Worm (Caenorhabditis elegans) whole organism, L4 larva: ENCODE measurements around the gene R03G8.3.

Experiments used
- D1046.2 ChIP-seq: fragments of 200-800 bp; sonication (Bioruptor generic); IDR thresholded peaks from 2 replicates; pipeline ENCODE4 v1.3.6; 2022; ENCODE audit warnings: missing genetic modification characterization, missing compliant biosample characterization
- F26F4.8 ChIP-seq: fragments of 200-800 bp; sonication (Bioruptor generic); conservative IDR thresholded peaks from 2 replicates; pipeline ENCODE4 v1.3.6; 2022; ENCODE audit warnings: missing genetic modification characterization, missing compliant biosample characterization
- T20F7.1 ChIP-seq: fragments of 200-800 bp; sonication (Bioruptor generic); optimal IDR thresholded peaks from 2 replicates; lab custom pipeline; 2018; ENCODE audit warnings: mild to moderate bottlenecking, missing genetic modification characterization, missing compliant biosample characterization
- Y48G9A.11 ChIP-seq: fragments of 200-800 bp; sonication (Bioruptor generic); IDR thresholded peaks from 2 replicates; pipeline ENCODE4 v1.3.6; 2022; ENCODE audit warnings: missing genetic modification reagents, missing genetic modification characterization, missing compliant biosample characterization
- Y75B8A.6 ChIP-seq: fragments of 200-800 bp; sonication (Bioruptor generic); IDR thresholded peaks from 2 replicates; pipeline ENCODE4 v1.3.6; 2022; ENCODE audit warnings: missing genetic modification reagents, missing genetic modification characterization, missing compliant biosample characterization
- ZK337.2 ChIP-seq: fragments of 200-800 bp; sonication (Bioruptor generic); IDR thresholded peaks from 2 replicates; pipeline ENCODE4 v1.3.6; 2022; ENCODE audit warnings: missing genetic modification reagents, missing genetic modification characterization, missing compliant biosample characterization
- ama-1 ChIP-seq: fragments of 150-350 bp; optimal IDR thresholded peaks from 2 replicates; lab custom pipeline; 2014; ENCODE audit warnings: inconsistent platforms, mixed read lengths
- ceh-44 ChIP-seq: fragments of 200-800 bp; sonication (Bioruptor generic); IDR thresholded peaks from 2 replicates; pipeline ENCODE4 v1.3.6; 2022; ENCODE audit warnings: missing genetic modification reagents, missing genetic modification characterization, missing compliant biosample characterization
- ceh-62 ChIP-seq: sonication (generic microtip); optimal IDR thresholded peaks from 2 replicates; lab custom pipeline; 2017; ENCODE audit warnings: missing biosample characterization, missing genetic modification characterization
- ceh-82 ChIP-seq: sonication (generic microtip); optimal IDR thresholded peaks from 2 replicates; lab custom pipeline; 2017; ENCODE audit warnings: missing biosample characterization, missing genetic modification characterization
- ces-1 ChIP-seq: fragments of 150-350 bp; sonication (generic microtip); optimal IDR thresholded peaks from 4 replicates; lab custom pipeline; 2014; ENCODE audit warnings: missing biosample characterization, missing genetic modification reagents, missing genetic modification characterization
- dmd-6 ChIP-seq: fragments of 200-800 bp; sonication (Bioruptor generic); IDR thresholded peaks from 2 replicates; pipeline ENCODE4 v1.3.6; 2022; ENCODE audit warnings: missing genetic modification reagents, missing genetic modification characterization, missing compliant biosample characterization
- dmd-8 ChIP-seq: fragments of 200-800 bp; sonication (Bioruptor generic); IDR thresholded peaks from 2 replicates; pipeline ENCODE4 v1.3.6; 2022; ENCODE audit warnings: missing genetic modification characterization, missing compliant biosample characterization
- dpl-1 ChIP-seq: fragments of 150-350 bp; optimal IDR thresholded peaks from 2 replicates; lab custom pipeline; 2014; ENCODE audit warnings: missing biosample characterization, missing genetic modification reagents, missing genetic modification characterization
- dve-1 ChIP-seq: sonication (generic microtip); optimal IDR thresholded peaks from 2 replicates; lab custom pipeline; 2017; ENCODE audit warnings: antibody characterized with exemption, mild to moderate bottlenecking, missing genetic modification characterization, missing compliant biosample characterization; ENCODE audit not compliant: insufficient read depth
- egl-27 ChIP-seq: sonication (generic microtip); optimal IDR thresholded peaks from 3 replicates; lab custom pipeline; 2017; ENCODE audit warnings: missing biosample characterization, missing genetic modification reagents, missing genetic modification characterization
- egl-43 ChIP-seq: fragments of 200-800 bp; sonication (Bioruptor generic); IDR thresholded peaks from 2 replicates; pipeline ENCODE4 v1.3.6; 2022; ENCODE audit warnings: missing genetic modification reagents, missing genetic modification characterization, missing compliant biosample characterization
- fkh-10 ChIP-seq: fragments of 150-350 bp; optimal IDR thresholded peaks from 2 replicates; lab custom pipeline; 2014; ENCODE audit warnings: missing biosample characterization, missing genetic modification reagents, missing genetic modification characterization
- fos-1 ChIP-seq: fragments of 150-350 bp; optimal IDR thresholded peaks from 2 replicates; lab custom pipeline; 2014; ENCODE audit warnings: missing biosample characterization, missing genetic modification characterization
- gei-8 ChIP-seq: fragments of 200-800 bp; sonication (Bioruptor generic); optimal IDR thresholded peaks from 2 replicates; lab custom pipeline; 2018; ENCODE audit warnings: mild to moderate bottlenecking, missing genetic modification characterization, missing compliant biosample characterization
- hlh-11 ChIP-seq: fragments of 200-800 bp; sonication (Bioruptor generic); optimal IDR thresholded peaks from 2 replicates; lab custom pipeline; 2018; ENCODE audit warnings: mild to moderate bottlenecking, missing genetic modification characterization, missing compliant biosample characterization
- jun-1 ChIP-seq: fragments of 150-350 bp; optimal IDR thresholded peaks from 2 replicates; lab custom pipeline; 2014; ENCODE audit warnings: missing biosample characterization, missing genetic modification reagents, missing genetic modification characterization
- lim-7 ChIP-seq: fragments of 200-800 bp; sonication (Bioruptor generic); IDR thresholded peaks from 2 replicates; pipeline ENCODE4 v1.3.6; 2022; ENCODE audit warnings: missing genetic modification characterization, missing compliant biosample characterization
- lin-1 ChIP-seq: fragments of 200-800 bp; sonication (Bioruptor generic); IDR thresholded peaks from 2 replicates; pipeline ENCODE4 v1.3.6; 2022; ENCODE audit warnings: missing genetic modification reagents, missing genetic modification characterization, missing compliant biosample characterization
- lin-13 ChIP-seq: fragments of 150-350 bp; optimal IDR thresholded peaks from 2 replicates; lab custom pipeline; 2014; ENCODE audit warnings: missing biosample characterization, missing genetic modification reagents, missing genetic modification characterization
- lsy-2 ChIP-seq, 2 experiments: fragments of 150-350 bp in 1 of 2; sonication (generic microtip) in 1 of 2; optimal IDR thresholded peaks; 2 replicates each; lab custom pipeline; 2014 to 2017; ENCODE audit warnings: missing biosample characterization in 2 of 2, missing genetic modification characterization in 2 of 2
- madf-5 ChIP-seq, 2 experiments: fragments of 200-800 bp; sonication (Bioruptor generic); IDR thresholded peaks; 2 replicates each; pipeline ENCODE4 v1.3.6; 2022; ENCODE audit warnings: missing compliant biosample characterization in 2 of 2, missing genetic modification characterization in 2 of 2
- madf-9 ChIP-seq: fragments of 200-800 bp; sonication (Bioruptor generic); conservative IDR thresholded peaks from 2 replicates; pipeline ENCODE4 v1.3.6; 2022; ENCODE audit warnings: missing genetic modification reagents, missing genetic modification characterization, missing compliant biosample characterization
- mdl-1 ChIP-seq, 2 experiments: fragments of 150-350 bp in 1 of 2; sonication (generic microtip) in 1 of 2; optimal IDR thresholded peaks; 2 replicates each; lab custom pipeline; 2014 to 2017; ENCODE audit warnings: missing biosample characterization in 2 of 2, missing genetic modification characterization in 2 of 2
- mep-1 ChIP-seq: fragments of 150-350 bp; sonication (generic microtip); optimal IDR thresholded peaks from 3 replicates; lab custom pipeline; 2014; ENCODE audit warnings: missing biosample characterization, missing genetic modification characterization
- mes-2 ChIP-seq: sonication (generic microtip); optimal IDR thresholded peaks from 2 replicates; lab custom pipeline; 2016; ENCODE audit warnings: missing genotype, mild to moderate bottlenecking, missing genetic modification characterization, missing compliant biosample characterization; ENCODE audit not compliant: poor library complexity, severe bottlenecking
- nhr-102 ChIP-seq: sonication (generic microtip); optimal IDR thresholded peaks from 2 replicates; lab custom pipeline; 2016; ENCODE audit warnings: mild to moderate bottlenecking, missing genetic modification characterization, moderate library complexity, missing compliant biosample characterization
- nhr-11 ChIP-seq: fragments of 150-350 bp; optimal IDR thresholded peaks from 2 replicates; lab custom pipeline; 2014; ENCODE audit warnings: missing biosample characterization, missing genetic modification characterization
- nhr-25 ChIP-seq: sonication (generic microtip); optimal IDR thresholded peaks from 2 replicates; lab custom pipeline; 2017; ENCODE audit warnings: missing genetic modification characterization, mild to moderate bottlenecking, missing compliant biosample characterization, antibody characterized with exemption, moderate library complexity, borderline replicate concordance; ENCODE audit not compliant: insufficient read depth
- nhr-28 ChIP-seq: fragments of 150-350 bp; optimal IDR thresholded peaks from 2 replicates; lab custom pipeline; 2014; ENCODE audit warnings: missing biosample characterization, missing genetic modification characterization
- nhr-42 ChIP-seq: fragments of 200-800 bp; sonication (Bioruptor generic); IDR thresholded peaks from 2 replicates; pipeline ENCODE4 v1.3.6; 2022; ENCODE audit warnings: missing genetic modification characterization, missing compliant biosample characterization
- nhr-48 ChIP-seq: sonication (generic microtip); optimal IDR thresholded peaks from 2 replicates; lab custom pipeline; 2016; ENCODE audit warnings: mild to moderate bottlenecking, missing genetic modification characterization, missing compliant biosample characterization
- pqm-1 ChIP-seq: sonication (generic microtip); optimal IDR thresholded peaks from 2 replicates; lab custom pipeline; 2017; ENCODE audit warnings: missing biosample characterization, missing genetic modification characterization
- sdz-12 ChIP-seq: fragments of 200-800 bp; sonication (Bioruptor generic); optimal IDR thresholded peaks from 2 replicates; lab custom pipeline; 2018; ENCODE audit warnings: mild to moderate bottlenecking, missing genetic modification characterization, missing compliant biosample characterization
- set-16 ChIP-seq: fragments of 200-800 bp; sonication (Bioruptor generic); IDR thresholded peaks from 2 replicates; pipeline ENCODE4 v1.3.6; 2022; ENCODE audit warnings: missing genetic modification reagents, missing genetic modification characterization, missing compliant biosample characterization
- snpc-1.2 ChIP-seq: fragments of 200-800 bp; sonication (Bioruptor generic); IDR thresholded peaks from 2 replicates; pipeline ENCODE4 v1.3.6; 2022; ENCODE audit warnings: missing genetic modification reagents, missing genetic modification characterization, missing compliant biosample characterization
- spr-1 ChIP-seq: sonication (generic microtip); optimal IDR thresholded peaks from 2 replicates; lab custom pipeline; 2016; ENCODE audit warnings: mild to moderate bottlenecking, missing genetic modification characterization, missing compliant biosample characterization
- tag-97 ChIP-seq: fragments of 200-800 bp; sonication (Bioruptor generic); IDR thresholded peaks from 2 replicates; pipeline ENCODE4 v1.3.6; 2022; ENCODE audit warnings: missing genetic modification characterization, missing compliant biosample characterization
- tra-1 ChIP-seq: fragments of 200-800 bp; sonication (Bioruptor generic); IDR thresholded peaks from 2 replicates; pipeline ENCODE4 v1.3.6; 2022; ENCODE audit warnings: missing genetic modification reagents, missing genetic modification characterization, missing compliant biosample characterization
- unc-130 ChIP-seq: sonication (generic microtip); optimal IDR thresholded peaks from 2 replicates; lab custom pipeline; 2016; ENCODE audit warnings: missing genetic modification reagents, missing genetic modification characterization, missing compliant biosample characterization
- unc-62 ChIP-seq, 3 experiments: fragments of 150-350 bp in 1 of 3; sonication (generic microtip); optimal IDR thresholded peaks in 2 of 3; peaks in 1 of 3; 1 replicate in 1 of 3; 2 replicates in 2 of 3; lab custom pipeline; 2014 to 2017; ENCODE audit warnings: missing biosample characterization in 3 of 3, missing genetic modification characterization in 3 of 3, missing genetic modification reagents in 3 of 3, missing genotype in 1 of 3
- zag-1 ChIP-seq: fragments of 150-350 bp; optimal IDR thresholded peaks from 2 replicates; lab custom pipeline; 2014; ENCODE audit warnings: missing biosample characterization, missing genetic modification characterization
- zfp-2 ChIP-seq: sonication (generic microtip); optimal IDR thresholded peaks from 2 replicates; lab custom pipeline; 2016; ENCODE audit warnings: mild to moderate bottlenecking, missing genetic modification characterization, missing compliant biosample characterization
- zip-2 ChIP-seq: fragments of 150-350 bp; optimal IDR thresholded peaks from 2 replicates; lab custom pipeline; 2014; ENCODE audit warnings: missing biosample characterization, missing genetic modification characterization
- ztf-11 ChIP-seq: fragments of 150-350 bp; optimal IDR thresholded peaks from 2 replicates; lab custom pipeline; 2014; ENCODE audit warnings: missing biosample characterization, missing genetic modification characterization

Gene R03G8.3

ce11 chrX:13106177-13106761 lies 15.5 kb downstream of the R03G8.3 start (continued):
- TF ChIP-seq nhr-28 (tag; lab: Kevin White, UChicago) (peak; percentile 59), ama-1 (lab: Kevin White, UChicago) (no peak), dmd-6 (peak; percentile 34), ztf-11 (tag; lab: Kevin White, UChicago) (no peak), gei-8 (no peak), ceh-62 (tag; lab: Kevin White, UChicago) (no peak), nhr-102 (tag; lab: Kevin White, UChicago) (peak; percentile 3), zip-2 (tag; lab: Kevin White, UChicago) (no peak), tra-1 (GFP tag; lab: Robert Waterston, UW) (peak; percentile 31; the same call in 1 of the 2 replicates), snpc-1.2 (no peak), unc-62 (GFP tag; optimal IDR thresholded peaks at IDR 0.05 in 1 of 2; lab: Kevin White, UChicago) (peak in 1 of 2 experiments; percentile 57), unc-62 (tag; optimal IDR thresholded peaks at IDR 0.05; lab: Kevin White, UChicago) (no peak), ceh-44 (GFP tag; lab: Robert Waterston, UW) (no peak), egl-43 (GFP tag; lab: Robert Waterston, UW) (no peak), dpl-1 (GFP tag; lab: Kevin White, UChicago) (no peak), dve-1 (peak; percentile 37), sdz-12 (no peak), madf-9 (GFP tag; lab: Robert Waterston, UW) (no peak), lsy-2 (tag; optimal IDR thresholded peaks at IDR 0.05; lab: Kevin White, UChicago) (peak in 1 of 2 experiments; percentile 23), hlh-11 (tag; lab: Kevin White, UChicago) (peak; percentile 70), mes-2 (tag; lab: Kevin White, UChicago) (peak; percentile 1), ceh-82 (tag; lab: Kevin White, UChicago) (no peak), madf-5 (GFP tag; IDR thresholded peaks at IDR 0.05; lab: Robert Waterston, UW) (no peak), F26F4.8 (GFP tag; lab: Robert Waterston, UW) (no peak)

DNA sequence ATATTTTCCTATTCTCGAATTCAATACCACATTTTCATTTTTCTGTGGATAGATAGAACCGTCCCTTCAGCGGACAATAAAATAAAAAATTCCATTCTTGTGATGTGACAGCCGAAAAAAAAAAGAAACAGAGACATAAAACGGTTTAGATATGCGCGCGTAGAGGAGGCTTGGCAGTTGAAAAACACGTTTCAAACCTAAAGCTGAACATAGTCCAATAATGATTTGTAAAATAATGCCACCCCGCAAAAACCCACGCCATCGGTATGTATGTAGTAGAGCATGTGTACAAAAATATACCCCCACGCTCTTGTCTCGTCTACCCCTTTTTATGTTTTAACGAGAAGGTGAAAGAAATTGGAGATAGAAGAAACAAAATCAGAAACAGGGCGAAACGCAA lies 17.9 kb downstream of the R03G8.3 start:
- no peak for TF ChIP-seq tag-97
- TF ChIP-seq nhr-48 = no peak
- no peak for TF ChIP-seq nhr-25 (tag; lab: Kevin White, UChicago)
- no peak for TF ChIP-seq ces-1 (GFP tag; lab: Kevin White, UChicago)
- TF ChIP-seq lin-1 (GFP tag; lab: Robert Waterston, UW) = no peak
- TF ChIP-seq nhr-102 (tag; lab: Kevin White, UChicago) = no peak
- peak; percentile 44 for TF ChIP-seq mep-1 (tag; lab: Kevin White, UChicago)
- TF ChIP-seq mdl-1 (tag; optimal IDR thresholded peaks at IDR 0.05; lab: Kevin White, UChicago) = no peak
- TF ChIP-seq spr-1 (tag; lab: Kevin White, UChicago) = no peak
- TF ChIP-seq zfp-2 (tag; lab: Kevin White, UChicago) = no peak
- no peak for TF ChIP-seq fos-1
- no peak for TF ChIP-seq nhr-11 (tag; lab: Kevin White, UChicago)
- TF ChIP-seq Y75B8A.6 (GFP tag; lab: Robert Waterston, UW) = no peak; the same call in 1 of the 2 replicates
- TF ChIP-seq ZK337.2 (GFP tag; lab: Robert Waterston, UW) = no peak
- no peak for TF ChIP-seq egl-27 (tag; lab: Kevin White, UChicago)
- peak; percentile 52 for TF ChIP-seq lin-13 (GFP tag; lab: Kevin White, UChicago)
- TF ChIP-seq lim-7 (GFP tag; lab: Robert Waterston, UW) = no peak
- no peak for TF ChIP-seq jun-1
- TF ChIP-seq unc-130 (GFP tag; lab: Kevin White, UChicago) = no peak
- TF ChIP-seq nhr-42 (GFP tag; lab: Robert Waterston, UW) = no peak
- TF ChIP-seq fkh-10 = no peak
- no peak; the same call in 1 of the 2 replicates for TF ChIP-seq dmd-6
- no peak for TF ChIP-seq T20F7.1 (GFP tag; lab: Kevin White, UChicago)
- no peak for TF ChIP-seq D1046.2
- no peak for TF ChIP-seq gei-8
- TF ChIP-seq zag-1 (tag; lab: Kevin White, UChicago) = no peak
- peak; percentile 54 for TF ChIP-seq hlh-11 (tag; lab: Kevin White, UChicago)
- no peak for TF ChIP-seq pqm-1
- no peak for TF ChIP-seq nhr-28 (tag; lab: Kevin White, UChicago)
- TF ChIP-seq set-16 (GFP tag; lab: Robert Waterston, UW) = no peak
- no peak for TF ChIP-seq dmd-8 (GFP tag; lab: Robert Waterston, UW)
- TF ChIP-seq Y48G9A.11 = no peak
